Fruit fly (Drosophila melanogaster): ENCODE results near the gene CG42570.
A peak's percentile ranks its signal among the peaks of the same experiment; 100 is the strongest.

Gene CG42570

DNA sequence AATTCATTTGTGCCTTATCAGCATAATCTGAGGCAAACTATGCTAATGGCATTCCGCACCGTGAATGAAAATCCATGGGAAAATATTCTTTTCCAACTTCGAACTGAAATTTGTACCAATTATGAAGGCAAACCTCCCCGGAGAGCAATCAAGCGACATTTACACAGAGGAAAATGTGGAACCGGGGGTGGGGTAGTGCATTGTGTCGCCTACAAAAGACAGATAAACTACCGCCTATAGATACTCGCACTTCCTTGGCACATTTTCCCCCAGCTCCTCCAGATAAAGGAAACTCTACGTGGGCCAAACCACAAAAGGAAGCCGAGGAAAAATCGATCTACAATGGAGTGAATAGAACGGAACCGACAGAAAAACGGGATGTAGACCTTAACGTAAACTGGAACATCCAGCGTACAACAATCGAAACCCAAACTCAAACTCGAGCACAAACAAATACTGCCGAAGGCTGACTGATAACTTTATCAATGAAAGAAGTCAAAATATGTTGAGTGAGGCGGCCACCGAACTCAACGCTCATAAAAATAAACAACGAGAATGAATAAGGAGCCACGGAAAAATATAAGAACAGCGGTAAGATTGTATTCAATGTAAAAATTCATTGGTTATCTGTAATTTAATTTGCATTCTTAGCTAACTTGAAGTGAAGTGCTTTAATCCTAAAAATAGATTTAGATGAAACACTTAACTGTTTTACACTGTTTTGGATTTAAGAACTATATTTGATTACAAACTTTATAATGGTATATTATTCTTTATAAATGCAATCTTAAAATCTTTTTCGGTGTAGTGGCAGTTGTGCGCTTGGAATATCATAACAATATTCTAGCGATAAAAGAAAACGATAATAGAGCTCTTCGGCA, 26.7 kb upstream of the CG42570 start (continued):
- no peak for TF ChIP-seq CG8290 (GFP tag; optimal IDR thresholded peaks at IDR 0.05)
- no peak for TF ChIP-seq CG8290 (tag; optimal IDR thresholded peaks at IDR 0.05)
- peak; percentile 31 for TF ChIP-seq gsb-n (tag; optimal IDR thresholded peaks at IDR 0.05)
- peak; percentile 86 for TF ChIP-seq CG10979 (tag; optimal IDR thresholded peaks at IDR 0.05)
- TF ChIP-seq sna (GFP tag; IDR thresholded peaks at IDR 0.05; ENCODE audit: partially characterized antibody) = no peak
- TF ChIP-seq dmrt99B (tag; optimal IDR thresholded peaks at IDR 0.05) = peak; percentile 61
- TF ChIP-seq ken (GFP tag; IDR thresholded peaks at IDR 0.05) = 0 out of 3 replicates have a peak, but pooled peaks have one; percentile 7
- no peak for TF ChIP-seq fu2 (GFP tag; optimal IDR thresholded peaks at IDR 0.05)
- TF ChIP-seq BtbVII (GFP tag; optimal IDR thresholded peaks at IDR 0.05) = peak; percentile 60
- TF ChIP-seq Stat92E (GFP tag; optimal IDR thresholded peaks at IDR 0.05) = no peak
- TF ChIP-seq B-H2 (GFP tag; optimal IDR thresholded peaks at IDR 0.05) = no peak
- no peak for TF ChIP-seq Dref (GFP tag; IDR thresholded peaks at IDR 0.05)
- no peak for TF ChIP-seq chif (GFP tag; optimal IDR thresholded peaks at IDR 0.05)
- TF ChIP-seq Optix (GFP tag; IDR thresholded peaks at IDR 0.05) = no peak
- no peak for TF ChIP-seq CG43689 (GFP tag; IDR thresholded peaks at IDR 0.05)
- peak; percentile 43; the same call in 1 of the 2 replicates for TF ChIP-seq sisA (GFP tag; IDR thresholded peaks at IDR 0.05)
- TF ChIP-seq rib (GFP tag; IDR thresholded peaks at IDR 0.05) = no peak
- peak; percentile 8 for TF ChIP-seq CG17385 (GFP tag; optimal IDR thresholded peaks at IDR 0.05)
- no peak for TF ChIP-seq pho (GFP tag; optimal IDR thresholded peaks at IDR 0.05)
- no peak for TF ChIP-seq gfzf (GFP tag; optimal IDR thresholded peaks at IDR 0.05)
- no peak for TF ChIP-seq br (optimal IDR thresholded peaks at IDR 0.05)
- TF ChIP-seq bcd (GFP tag; optimal IDR thresholded peaks at IDR 0.05) = peak; percentile 37
- TF ChIP-seq phol (tag; optimal IDR thresholded peaks at IDR 0.05) = peak; percentile 73
- TF ChIP-seq pb (GFP tag; optimal IDR thresholded peaks at IDR 0.05) = peak; percentile 21
- TF ChIP-seq gce (GFP tag; IDR thresholded peaks at IDR 0.05) = no peak
- peak; percentile 84 for TF ChIP-seq Blimp-1 (GFP tag; optimal IDR thresholded peaks at IDR 0.05)
- no peak; the same call in 1 of the 2 replicates for TF ChIP-seq Rfx (GFP tag; IDR thresholded peaks at IDR 0.05)
- no peak for TF ChIP-seq CG31224 (GFP tag; IDR thresholded peaks at IDR 0.05)
- TF ChIP-seq az2 (GFP tag; optimal IDR thresholded peaks at IDR 0.05) = no peak
- TF ChIP-seq Mrtf (GFP tag; IDR thresholded peaks at IDR 0.05) = peak; percentile 45; the same call in 1 of the 3 replicates
- no peak for TF ChIP-seq Fer2 (tag; optimal IDR thresholded peaks at IDR 0.05)
- TF ChIP-seq CG17361 (GFP tag; IDR thresholded peaks at IDR 0.05) = peak; percentile 53; the same call in 1 of the 3 replicates
- TF ChIP-seq Oaz (GFP tag; IDR thresholded peaks at IDR 0.05) = peak; percentile 53
- no peak for TF ChIP-seq unc-4 (GFP tag; IDR thresholded peaks at IDR 0.05; ENCODE audit: partially characterized antibody)
- TF ChIP-seq nau (GFP tag; optimal IDR thresholded peaks at IDR 0.05) = peak; percentile 12
- TF ChIP-seq fd96Cb (tag; optimal IDR thresholded peaks at IDR 0.05) = peak; percentile 77
- no peak for TF ChIP-seq CG11695 (GFP tag; IDR thresholded peaks at IDR 0.05)
- peak; percentile 34 for TF ChIP-seq CG34376 (GFP tag; optimal IDR thresholded peaks at IDR 0.05)
- TF ChIP-seq NK7.1 (GFP tag; optimal IDR thresholded peaks at IDR 0.05) = peak; percentile 41
- peak; percentile 32 for TF ChIP-seq Six4 (GFP tag; optimal IDR thresholded peaks at IDR 0.05)
- TF ChIP-seq CG32532 (GFP tag; IDR thresholded peaks at IDR 0.05) = no peak
- peak; percentile 28; the same call in 1 of the 3 replicates for TF ChIP-seq so (GFP tag; IDR thresholded peaks at IDR 0.05)
- TF ChIP-seq CG4282 (GFP tag; optimal IDR thresholded peaks at IDR 0.05) = no peak
- no peak for TF ChIP-seq Jarid2 (GFP tag; optimal IDR thresholded peaks at IDR 0.05)
- no peak for TF ChIP-seq otp (GFP tag; IDR thresholded peaks at IDR 0.05)
- TF ChIP-seq da (GFP tag; optimal IDR thresholded peaks at IDR 0.05) = no peak
- TF ChIP-seq amos (GFP tag; IDR thresholded peaks at IDR 0.05; ENCODE audit: partially characterized antibody) = no peak
- no peak for TF ChIP-seq kay (GFP tag; optimal IDR thresholded peaks at IDR 0.05)
- TF ChIP-seq CG12942 (GFP tag; optimal IDR thresholded peaks at IDR 0.05) = no peak
- TF ChIP-seq CG1832 (GFP tag; optimal IDR thresholded peaks at IDR 0.05) = no peak
